Fruit fly (Drosophila melanogaster): ENCODE results near the gene CG11307.

Gene CG11307

DNA sequence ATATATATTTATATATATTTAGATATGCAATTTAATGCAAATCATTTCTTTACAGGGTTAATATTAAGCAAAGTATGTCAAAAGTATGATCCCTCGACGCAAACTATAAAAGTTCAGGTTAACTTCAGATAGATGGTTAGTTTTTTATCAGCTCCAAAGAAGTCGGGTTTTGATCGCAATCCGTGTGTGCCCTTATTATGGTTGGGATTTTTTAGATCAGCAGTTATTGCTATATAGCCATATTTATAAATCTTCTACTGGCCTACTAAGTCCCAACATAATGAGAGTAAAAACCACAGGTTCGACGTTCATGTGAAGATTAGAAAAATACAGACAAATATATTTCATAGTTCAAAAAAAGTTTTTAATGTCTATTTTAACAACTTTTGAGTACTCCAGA is 43.6 kb upstream of the CG11307 start, which contains the start of gene EMC10:
Gene EMC10 (plus strand): TSS at position 301 of the 400 bp plus-strand sequence.
- TF ChIP-seq acj6 (GFP tag; optimal IDR thresholded peaks at IDR 0.05) (no peak), Sox14 (GFP tag; optimal IDR thresholded peaks at IDR 0.05) (no peak), CG11902 (GFP tag; optimal IDR thresholded peaks at IDR 0.05) (no peak), CG6854 (GFP tag; optimal IDR thresholded peaks at IDR 0.05) (no peak), Hr4 (GFP tag; optimal IDR thresholded peaks at IDR 0.05) (no peak), fd59A (GFP tag; optimal IDR thresholded peaks at IDR 0.05) (no peak), dsx (GFP tag; optimal IDR thresholded peaks at IDR 0.05; ENCODE audit: poor library complexity, severe bottlenecking) (no peak), Ets21C (GFP tag; optimal IDR thresholded peaks at IDR 0.05) (no peak), Eip93F (GFP tag; optimal IDR thresholded peaks at IDR 0.05) (no peak), net (GFP tag; optimal IDR thresholded peaks at IDR 0.05) (no peak), CG11762 (GFP tag; optimal IDR thresholded peaks at IDR 0.05; ENCODE audit: insufficient read depth) (no peak)

DNA sequence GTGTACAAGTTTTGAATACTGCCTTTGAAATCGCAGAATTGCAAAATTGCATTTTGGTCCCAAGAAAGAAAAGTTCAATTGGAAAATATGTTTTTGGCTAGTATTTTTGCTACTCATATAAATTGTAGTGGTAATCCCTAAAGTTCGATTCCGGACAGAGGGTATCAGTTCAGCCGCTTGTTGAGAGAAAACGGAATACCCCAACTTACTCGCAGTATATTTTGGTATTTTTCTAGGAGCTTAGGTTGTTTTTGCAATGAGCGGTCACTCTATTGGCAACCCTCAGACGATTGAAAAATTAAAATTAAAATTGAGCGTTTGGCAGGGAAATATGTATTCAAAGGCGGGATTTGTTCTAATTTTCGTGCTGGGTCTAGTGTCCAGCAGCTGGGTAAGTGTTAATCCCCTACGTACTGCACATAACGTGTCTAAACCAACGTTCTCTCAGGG is 43.1 kb upstream of the CG11307 start:
- TF ChIP-seq Gug (GFP tag; IDR thresholded peaks at IDR 0.05) (no peak), CG6792 (GFP tag; optimal IDR thresholded peaks at IDR 0.05) (no peak), esn (GFP tag; optimal IDR thresholded peaks at IDR 0.05) (peak; percentile 27)

DNA sequence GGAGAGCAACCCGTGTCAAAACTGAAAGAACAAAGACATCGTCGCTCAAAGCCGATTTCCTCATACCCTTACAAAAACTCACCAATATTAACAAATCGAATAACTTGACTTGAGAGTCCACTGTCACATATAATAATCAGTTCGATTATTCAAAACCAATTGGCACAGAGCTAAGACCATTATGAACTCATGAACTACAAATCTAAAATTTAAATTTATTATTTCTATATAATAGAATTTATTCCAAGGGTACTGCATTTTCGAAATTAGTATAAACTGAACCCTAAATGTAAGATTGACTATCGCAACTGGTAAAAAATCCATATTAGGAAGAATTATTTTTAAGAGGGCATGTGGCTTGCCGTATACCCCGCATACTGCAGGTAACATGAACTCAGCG is 35.4 kb upstream of the CG11307 start:
- TF ChIP-seq dsx (GFP tag; optimal IDR thresholded peaks at IDR 0.05; ENCODE audit: poor library complexity, severe bottlenecking): no peak
- no peak for TF ChIP-seq dac (GFP tag; optimal IDR thresholded peaks at IDR 0.05)
- TF ChIP-seq fkh (GFP tag; optimal IDR thresholded peaks at IDR 0.05): no peak
- no peak for TF ChIP-seq Gug (GFP tag; IDR thresholded peaks at IDR 0.05)
- peak; percentile 3 for TF ChIP-seq CG9139 (GFP tag; optimal IDR thresholded peaks at IDR 0.05)
- peak; percentile 29 for TF ChIP-seq CG6808 (GFP tag; optimal IDR thresholded peaks at IDR 0.05)
- no peak for TF ChIP-seq Hr4 (GFP tag; optimal IDR thresholded peaks at IDR 0.05)
- peak; percentile 10 for TF ChIP-seq CG6792 (GFP tag; optimal IDR thresholded peaks at IDR 0.05)
- no peak for TF ChIP-seq CG7368 (GFP tag; optimal IDR thresholded peaks at IDR 0.05)
- TF ChIP-seq topi (GFP tag; optimal IDR thresholded peaks at IDR 0.05): peak; percentile 34
- no peak for TF ChIP-seq Sox14 (GFP tag; optimal IDR thresholded peaks at IDR 0.05)
- no peak for TF ChIP-seq CG11762 (GFP tag; optimal IDR thresholded peaks at IDR 0.05; ENCODE audit: insufficient read depth)
- no peak for TF ChIP-seq Eip93F (GFP tag; optimal IDR thresholded peaks at IDR 0.05)
- TF ChIP-seq Ets96B (tag; optimal IDR thresholded peaks at IDR 0.05): peak; percentile 28
- TF ChIP-seq Met (GFP tag; optimal IDR thresholded peaks at IDR 0.05): peak; percentile 28
- no peak for TF ChIP-seq lz (GFP tag; optimal IDR thresholded peaks at IDR 0.05)
- TF ChIP-seq CG16779 (tag; optimal IDR thresholded peaks at IDR 0.05): no peak
- TF ChIP-seq salr (GFP tag; optimal IDR thresholded peaks at IDR 0.05): peak in 1 of 2 experiments; percentile 3
- no peak for TF ChIP-seq pdm3 (GFP tag; optimal IDR thresholded peaks at IDR 0.05)
- TF ChIP-seq CG8632 (GFP tag; optimal IDR thresholded peaks at IDR 0.05): peak; percentile 31
- no peak for TF ChIP-seq CG11294 (GFP tag; IDR thresholded peaks at IDR 0.05)
- TF ChIP-seq acj6 (GFP tag; optimal IDR thresholded peaks at IDR 0.05): no peak
- peak; percentile 3 for TF ChIP-seq fd59A (GFP tag; optimal IDR thresholded peaks at IDR 0.05)
- peak; percentile 11 for TF ChIP-seq CG34406 (GFP tag; optimal IDR thresholded peaks at IDR 0.05)
- no peak for TF ChIP-seq CG4318 (GFP tag; optimal IDR thresholded peaks at IDR 0.05)
- no peak for TF ChIP-seq Hr38 (GFP tag; optimal IDR thresholded peaks at IDR 0.05)
- no peak for TF ChIP-seq Ets21C (GFP tag; optimal IDR thresholded peaks at IDR 0.05)
- no peak for TF ChIP-seq Sox102F (GFP tag; optimal IDR thresholded peaks at IDR 0.05)
- no peak for TF ChIP-seq CG1621 (tag; optimal IDR thresholded peaks at IDR 0.05)
- TF ChIP-seq CG15336 (GFP tag; IDR thresholded peaks at IDR 0.05): no peak
- TF ChIP-seq Hr39 (GFP tag; optimal IDR thresholded peaks at IDR 0.05): no peak
- no peak for TF ChIP-seq spab (GFP tag; optimal IDR thresholded peaks at IDR 0.05)
- TF ChIP-seq achi (GFP tag; optimal IDR thresholded peaks at IDR 0.05): peak; percentile 4
- no peak for TF ChIP-seq CG8119 (GFP tag; IDR thresholded peaks at IDR 0.05)
- no peak for TF ChIP-seq fd85E (GFP tag; optimal IDR thresholded peaks at IDR 0.05)
- TF ChIP-seq CG6276 (GFP tag; optimal IDR thresholded peaks at IDR 0.05): no peak
- peak; percentile 35 for TF ChIP-seq Sox15 (GFP tag; optimal IDR thresholded peaks at IDR 0.05)
- peak; percentile 1 for TF ChIP-seq Eip75B (GFP tag; optimal IDR thresholded peaks at IDR 0.05)
- TF ChIP-seq cyc (GFP tag; optimal IDR thresholded peaks at IDR 0.05): no peak
- peak; percentile 38 for TF ChIP-seq OdsH (GFP tag; optimal IDR thresholded peaks at IDR 0.05)
- peak in 1 of 2 experiments; percentile 7 for TF ChIP-seq ss (GFP tag; optimal IDR thresholded peaks at IDR 0.05)
- TF ChIP-seq eg (GFP tag; IDR thresholded peaks at IDR 0.05): no peak
- TF ChIP-seq CG6854 (GFP tag; optimal IDR thresholded peaks at IDR 0.05): no peak
- TF ChIP-seq CG11902 (GFP tag; optimal IDR thresholded peaks at IDR 0.05): no peak
